Fruit fly (Drosophila melanogaster) whole organism, embryonic: ENCODE measurements around the gene Mkp3.

Experiments
- Atf6 ChIP-seq: fragments of 200-800 bp; sonication (Bioruptor generic); IDR thresholded peaks from 2 replicates; pipeline ENCODE4 v1.3.6; 2022; ENCODE audit warnings: missing biosample characterization, missing genetic modification characterization
- Bteb2 ChIP-seq: fragments of 200-800 bp; sonication (Bioruptor generic); optimal IDR thresholded peaks from 2 replicates; lab custom pipeline; 2016; ENCODE audit warnings: missing biosample characterization, missing genetic modification characterization
- CG10209 ChIP-seq: fragments of 200-800 bp; sonication (Bioruptor generic); optimal IDR thresholded peaks from 3 replicates; lab custom pipeline; 2017; ENCODE audit warnings: missing biosample characterization, mild to moderate bottlenecking, missing genetic modification characterization, missing genetic modification reagents
- CG12769 ChIP-seq: fragments of 200-800 bp; sonication (Bioruptor generic); optimal IDR thresholded peaks from 2 replicates; lab custom pipeline; 2019; ENCODE audit warnings: missing biosample characterization, mild to moderate bottlenecking, missing genetic modification characterization, moderate library complexity
- CG13894 ChIP-seq: fragments of 200-800 bp; sonication (Bioruptor generic); optimal IDR thresholded peaks from 3 replicates; lab custom pipeline; 2018; ENCODE audit warnings: missing biosample characterization, mild to moderate bottlenecking, missing genetic modification characterization, moderate library complexity
- CG14710 ChIP-seq: fragments of 200-800 bp; sonication (Bioruptor generic); optimal IDR thresholded peaks from 3 replicates; lab custom pipeline; 2019; ENCODE audit warnings: missing biosample characterization, mild to moderate bottlenecking, missing genetic modification characterization, moderate library complexity
- CG16863 ChIP-seq: fragments of 200-800 bp; sonication (Bioruptor generic); optimal IDR thresholded peaks from 3 replicates; lab custom pipeline; 2016; ENCODE audit warnings: missing biosample characterization, missing genetic modification characterization
- CG17186 ChIP-seq: fragments of 200-800 bp; sonication (Bioruptor generic); optimal IDR thresholded peaks from 3 replicates; lab custom pipeline; 2017; ENCODE audit warnings: missing biosample characterization, missing genetic modification reagents, missing genetic modification characterization
- CG17385 ChIP-seq: fragments of 200-800 bp; sonication (Bioruptor generic); optimal IDR thresholded peaks from 3 replicates; lab custom pipeline; 2018; ENCODE audit warnings: missing biosample characterization, mild to moderate bottlenecking, missing genetic modification characterization
- CG18262 ChIP-seq: fragments of 200-800 bp; optimal IDR thresholded peaks from 3 replicates; lab custom pipeline; 2019; ENCODE audit warnings: missing biosample characterization, mild to moderate bottlenecking, missing genetic modification characterization, moderate library complexity
- CG2129 ChIP-seq: fragments of 200-800 bp; sonication (Bioruptor generic); IDR thresholded peaks from 2 replicates; pipeline ENCODE4 v1.3.6; 2022; ENCODE audit warnings: missing biosample characterization, missing genetic modification characterization; ENCODE audit not compliant: partially characterized antibody
- CG33213 ChIP-seq: fragments of 200-800 bp; sonication (Bioruptor generic); optimal IDR thresholded peaks from 3 replicates; lab custom pipeline; 2016; ENCODE audit warnings: missing biosample characterization, missing genetic modification characterization
- CG3407 ChIP-seq: fragments of 200-800 bp; sonication (Bioruptor generic); optimal IDR thresholded peaks from 2 replicates; lab custom pipeline; 2018; ENCODE audit warnings: missing biosample characterization, mild to moderate bottlenecking, missing genetic modification characterization
- CG4730 ChIP-seq: fragments of 200-800 bp; sonication (Bioruptor generic); IDR thresholded peaks from 2 replicates; pipeline ENCODE4 v1.3.6; 2022; ENCODE audit warnings: missing biosample characterization, missing genetic modification characterization
- CG6689 ChIP-seq: fragments of 200-800 bp; sonication (Bioruptor generic); IDR thresholded peaks from 2 replicates; pipeline ENCODE4 v1.3.6; 2022; ENCODE audit warnings: missing biosample characterization, missing genetic modification characterization
- CG7556 ChIP-seq: fragments of 200-800 bp; sonication (Bioruptor generic); optimal IDR thresholded peaks from 2 replicates; lab custom pipeline; 2017; ENCODE audit warnings: missing biosample characterization, mild to moderate bottlenecking, missing genetic modification characterization
- CG7786 ChIP-seq: fragments of 200-800 bp; sonication (Bioruptor generic); optimal IDR thresholded peaks from 2 replicates; lab custom pipeline; 2016; ENCODE audit warnings: missing biosample characterization, missing genetic modification characterization
- CG7839 ChIP-seq: fragments of 200-800 bp; sonication (Bioruptor generic); optimal IDR thresholded peaks from 3 replicates; lab custom pipeline; 2018; ENCODE audit warnings: missing biosample characterization, mild to moderate bottlenecking, missing genetic modification characterization, moderate library complexity
- CG7963 ChIP-seq: fragments of 200-800 bp; sonication (Bioruptor generic); IDR thresholded peaks from 3 replicates; pipeline ENCODE4 v1.3.6; 2022; ENCODE audit warnings: missing biosample characterization, missing genetic modification characterization; ENCODE audit not compliant: partially characterized antibody
- CG8478 ChIP-seq: fragments of >200 bp; optimal IDR thresholded peaks from 2 replicates; lab custom pipeline; 2018
- CG9437 ChIP-seq: fragments of 200-800 bp; sonication (Bioruptor generic); optimal IDR thresholded peaks from 2 replicates; lab custom pipeline; 2018; ENCODE audit warnings: missing biosample characterization, mild to moderate bottlenecking, missing genetic modification characterization
- D19A ChIP-seq: fragments of 200-800 bp; optimal IDR thresholded peaks from 3 replicates; lab custom pipeline; 2019; ENCODE audit warnings: missing biosample characterization, mild to moderate bottlenecking, missing genetic modification characterization, moderate library complexity
- D19B ChIP-seq: fragments of 200-800 bp; sonication (Bioruptor generic); optimal IDR thresholded peaks from 2 replicates; lab custom pipeline; 2017; ENCODE audit warnings: missing biosample characterization, mild to moderate bottlenecking, missing genetic modification characterization
- Dbx ChIP-seq: fragments of 200-800 bp; sonication (Bioruptor generic); IDR thresholded peaks from 3 replicates; pipeline ENCODE4 v1.3.6; 2022; ENCODE audit warnings: missing biosample characterization, missing genetic modification characterization
- E2f2 ChIP-seq: fragments of 200-800 bp; sonication (Bioruptor generic); IDR thresholded peaks from 2 replicates; pipeline ENCODE4 v1.3.6; 2022; ENCODE audit warnings: missing biosample characterization, missing genetic modification characterization
- GATAe ChIP-seq: fragments of 200-800 bp; sonication (Bioruptor generic); conservative IDR thresholded peaks from 2 replicates; pipeline ENCODE4 v1.3.6; 2022; ENCODE audit warnings: missing biosample characterization, missing genetic modification characterization
- HmgD ChIP-seq: fragments of 200-800 bp; sonication (Bioruptor generic); optimal IDR thresholded peaks from 3 replicates; lab custom pipeline; 2016; ENCODE audit warnings: missing biosample characterization, missing genetic modification characterization
- Hmx ChIP-seq: fragments of 200-800 bp; sonication (Bioruptor generic); optimal IDR thresholded peaks from 2 replicates; lab custom pipeline; 2016; ENCODE audit warnings: missing biosample characterization, missing genetic modification characterization
- Med ChIP-seq: fragments of 200-800 bp; sonication (Bioruptor generic); peaks from one replicate; lab custom pipeline; 2016; ENCODE audit warnings: missing biosample characterization, missing genetic modification characterization, mild to moderate bottlenecking, inconsistent platforms, moderate library complexity
- Xbp1 ChIP-seq: fragments of 200-800 bp; sonication (Bioruptor generic); optimal IDR thresholded peaks from 3 replicates; lab custom pipeline; 2016; ENCODE audit warnings: missing biosample characterization, mild to moderate bottlenecking, missing genetic modification characterization
- ap ChIP-seq: fragments of 200-800 bp; sonication (Bioruptor generic); IDR thresholded peaks from 2 replicates; pipeline ENCODE4 v1.3.6; 2022; ENCODE audit warnings: missing biosample characterization, missing genetic modification characterization
- bcd ChIP-seq: fragments of 200-800 bp; sonication (Bioruptor generic); optimal IDR thresholded peaks from 2 replicates; lab custom pipeline; 2017; ENCODE audit warnings: missing biosample characterization, mild to moderate bottlenecking, missing genetic modification characterization
- bsh ChIP-seq, 2 experiments: fragments of 200-800 bp; sonication (Bioruptor generic); optimal IDR thresholded peaks; 2 replicates each; lab custom pipeline; 2017 to 2018; ENCODE audit warnings: mild to moderate bottlenecking in 2 of 2, missing biosample characterization in 2 of 2, missing genetic modification characterization in 2 of 2, moderate library complexity in 1 of 2
- croc ChIP-seq: fragments of 200-800 bp; sonication (Bioruptor generic); conservative IDR thresholded peaks from 3 replicates; pipeline ENCODE4 v1.3.6; 2022; ENCODE audit warnings: missing biosample characterization, missing genetic modification characterization
- crol ChIP-seq: fragments of 200-800 bp; sonication (Bioruptor generic); IDR thresholded peaks from 2 replicates; pipeline ENCODE4 v1.3.6; 2022; ENCODE audit warnings: missing biosample characterization, missing genetic modification characterization
- esg ChIP-seq: fragments of 200-800 bp; sonication (Bioruptor generic); conservative IDR thresholded peaks from 2 replicates; pipeline ENCODE4 v1.3.6; 2022; ENCODE audit warnings: missing biosample characterization, missing genetic modification characterization
- exex ChIP-seq: fragments of 200-800 bp; sonication (Bioruptor generic); optimal IDR thresholded peaks from 4 replicates; lab custom pipeline; 2018; ENCODE audit warnings: missing biosample characterization, mild to moderate bottlenecking, missing genetic modification characterization, moderate library complexity
- gcm ChIP-seq: fragments of 200-800 bp; sonication (Bioruptor generic); optimal IDR thresholded peaks from 2 replicates; lab custom pipeline; 2019; ENCODE audit warnings: missing biosample characterization, mild to moderate bottlenecking, missing genetic modification characterization, moderate library complexity
- gcm2 ChIP-seq: fragments of 200-800 bp; sonication (Bioruptor generic); optimal IDR thresholded peaks from 2 replicates; lab custom pipeline; 2016; ENCODE audit warnings: missing biosample characterization, missing genetic modification characterization
- gsb ChIP-seq: fragments of 200-800 bp; sonication (Bioruptor generic); IDR thresholded peaks from 2 replicates; pipeline ENCODE4 v1.3.6; 2022; ENCODE audit warnings: missing biosample characterization, missing genetic modification characterization
- gsb-n ChIP-seq: fragments of 200-800 bp; sonication (Bioruptor generic); optimal IDR thresholded peaks from 3 replicates; lab custom pipeline; 2018; ENCODE audit warnings: missing biosample characterization, mild to moderate bottlenecking, missing genetic modification characterization
- phol ChIP-seq: fragments of 200-800 bp; sonication (Bioruptor generic); optimal IDR thresholded peaks from 3 replicates; lab custom pipeline; 2018; ENCODE audit warnings: missing biosample characterization, mild to moderate bottlenecking, missing genetic modification characterization, moderate library complexity
- rib ChIP-seq: fragments of 200-800 bp; sonication (Bioruptor generic); IDR thresholded peaks from 2 replicates; pipeline ENCODE4 v1.3.6; 2022; ENCODE audit warnings: missing biosample characterization, missing genetic modification characterization
- run ChIP-seq: fragments of 200-800 bp; sonication (Bioruptor generic); optimal IDR thresholded peaks from 3 replicates; lab custom pipeline; 2018; ENCODE audit warnings: missing biosample characterization, mild to moderate bottlenecking, missing genetic modification characterization
- slou ChIP-seq: fragments of 200-800 bp; sonication (Bioruptor generic); optimal IDR thresholded peaks from 3 replicates; lab custom pipeline; 2016; ENCODE audit warnings: missing biosample characterization, missing genetic modification characterization
- ssp ChIP-seq: fragments of 200-800 bp; sonication (Bioruptor generic); IDR thresholded peaks from 2 replicates; pipeline ENCODE4 v1.3.6; 2022; ENCODE audit warnings: missing biosample characterization, missing genetic modification characterization
- twi ChIP-seq: fragments of 200-800 bp; optimal IDR thresholded peaks from 2 replicates; lab custom pipeline; 2019; ENCODE audit warnings: missing biosample characterization, mild to moderate bottlenecking, missing genetic modification characterization, moderate library complexity
- tx ChIP-seq: fragments of 200-800 bp; sonication (Bioruptor generic); optimal IDR thresholded peaks from 2 replicates; lab custom pipeline; 2016; ENCODE audit warnings: missing biosample characterization, missing genetic modification characterization
- unpg ChIP-seq: fragments of 200-800 bp; sonication (Bioruptor generic); optimal IDR thresholded peaks from 3 replicates; lab custom pipeline; 2018; ENCODE audit warnings: missing biosample characterization, mild to moderate bottlenecking, missing genetic modification characterization, moderate library complexity

Gene Mkp3

dm6 chr3L:19092125-19093058 lies 6.2 kb upstream of the Mkp3 start, which contains the start of gene MESR6 (continued):
- TF ChIP-seq CG7963 (GFP tag; lab: Robert Waterston, UW) (peak; percentile 70; the same call in 2 of the 3 replicates), D19A (tag; lab: Kevin White, UChicago) (peak; percentile 89), CG16863 (no peak), Dbx (no peak), E2f2 (peak; percentile 58; the same call in 1 of the 2 replicates), CG14710 (tag; lab: Kevin White, UChicago) (peak; percentile 69), CG7839 (tag; lab: Kevin White, UChicago) (peak; percentile 57), CG7786 (GFP tag; lab: Kevin White, UChicago) (no peak), Med (GFP tag; lab: Kevin White, UChicago) (peak; percentile 71), tx (GFP tag; lab: Kevin White, UChicago) (no peak), gsb-n (tag; lab: Kevin White, UChicago) (no peak), bsh (GFP tag; optimal IDR thresholded peaks at IDR 0.05; lab: Kevin White, UChicago) (no peak), run (tag; lab: Kevin White, UChicago) (no peak), Hmx (GFP tag; lab: Kevin White, UChicago) (no peak), CG18262 (tag; lab: Kevin White, UChicago) (peak; percentile 40), gcm (GFP tag; lab: Kevin White, UChicago) (no peak), CG10209 (GFP tag; lab: Kevin White, UChicago) (peak; percentile 13), crol (GFP tag; lab: Robert Waterston, UW) (peak; percentile 87), CG33213 (GFP tag; lab: Kevin White, UChicago) (peak; percentile 35), esg (no peak), GATAe (GFP tag; lab: Robert Waterston, UW) (no peak), ssp (no peak), gsb (GFP tag; lab: Robert Waterston, UW) (no peak), CG3407 (GFP tag; lab: Kevin White, UChicago) (no peak), rib (GFP tag; lab: Robert Waterston, UW) (peak; percentile 27; the same call in 1 of the 2 replicates), CG12769 (tag; lab: Kevin White, UChicago) (peak; percentile 8), HmgD (GFP tag; lab: Kevin White, UChicago) (peak; percentile 9), bcd (no peak), CG7556 (GFP tag; lab: Kevin White, UChicago) (peak; percentile 47), CG17186 (no peak), Xbp1 (GFP tag; lab: Kevin White, UChicago) (peak; percentile 2), CG8478 (no peak), twi (tag; lab: Kevin White, UChicago) (peak; percentile 12), unpg (GFP tag; lab: Kevin White, UChicago) (peak; percentile 34), Bteb2 (no peak), D19B (GFP tag; lab: Kevin White, UChicago) (peak; percentile 55), CG9437 (GFP tag; lab: Kevin White, UChicago) (peak; percentile 27), CG4730 (GFP tag; lab: Robert Waterston, UW) (0 out of 2 replicates have a peak, but pooled peaks have one; percentile 9), gcm2 (GFP tag; lab: Kevin White, UChicago) (no peak), ap (peak; percentile 31; the same call in 1 of the 2 replicates), slou (no peak), CG2129 (peak; percentile 58), CG6689 (no peak), CG17385 (GFP tag; lab: Kevin White, UChicago) (peak; percentile 33), exex (no peak), Atf6 (GFP tag; lab: Robert Waterston, UW) (peak; percentile 45; the same call in 1 of the 2 replicates), phol (tag; lab: Kevin White, UChicago) (peak; percentile 60), croc (GFP tag; lab: Robert Waterston, UW) (no peak), CG13894 (tag; lab: Kevin White, UChicago) (peak; percentile 37)
